Worm (Caenorhabditis elegans): ENCODE measurements around the gene clec-182.

ce11 chrIV:8794895-8795665, 3.1 kb downstream of the clec-182 start:
- TF ChIP-seq ztf-23 (GFP tag; IDR thresholded peaks at IDR 0.05) (no peak), tab-1 (GFP tag; IDR thresholded peaks at IDR 0.05) (no peak), med-1 (GFP tag; optimal IDR thresholded peaks at IDR 0.05; ENCODE audit: insufficient read depth) (no peak), flt-1 (GFP tag; IDR thresholded peaks at IDR 0.05) (no peak), cog-1 (tag; optimal IDR thresholded peaks at IDR 0.05) (no peak), T22C8.4 (GFP tag; IDR thresholded peaks at IDR 0.05) (no peak), ztf-29 (GFP tag; IDR thresholded peaks at IDR 0.05) (no peak), klf-2 (GFP tag; conservative IDR thresholded peaks at IDR 0.05) (no peak)
